Worm (Caenorhabditis elegans): ENCODE data around the gene nhr-90.

nhr-90 gene

DNA sequence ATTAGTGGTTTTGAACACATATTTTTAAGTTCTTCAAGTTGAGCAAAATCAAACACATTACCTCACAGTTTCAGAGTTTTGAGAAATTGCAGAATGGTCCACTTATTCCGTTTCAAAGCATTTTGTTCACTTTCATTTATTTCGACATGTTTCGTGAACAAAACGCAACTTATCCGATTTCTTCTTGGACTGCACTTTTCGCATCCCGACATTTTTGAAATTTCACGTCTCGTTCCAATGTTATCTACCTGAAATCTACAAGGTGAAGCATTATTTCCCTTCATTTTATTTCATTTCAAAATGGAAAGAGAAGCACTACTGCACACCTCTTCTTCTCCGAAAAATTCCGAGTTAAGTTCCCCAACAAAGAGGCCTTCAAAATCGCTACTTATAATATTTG is 20.1 kb upstream of the nhr-90 start, which contains the start of gene ZK488.6:
Gene ZK488.6, plus strand, starts transcription at position 301 of the 400 bp plus-strand sequence.
- no peak for TF ChIP-seq sem-2 (GFP tag; optimal IDR thresholded peaks at IDR 0.05)
- TF ChIP-seq nhr-12 (tag; optimal IDR thresholded peaks at IDR 0.05) = no peak
- TF ChIP-seq elt-3 (tag; optimal IDR thresholded peaks at IDR 0.05) = no peak
- no peak for TF ChIP-seq tbx-8 (GFP tag; optimal IDR thresholded peaks at IDR 0.05)
- TF ChIP-seq lsy-2 (tag; optimal IDR thresholded peaks at IDR 0.05) = no peak
- TF ChIP-seq flh-1 (GFP tag; optimal IDR thresholded peaks at IDR 0.05) = no peak
- no peak for TF ChIP-seq blmp-1 (tag; optimal IDR thresholded peaks at IDR 0.05)
- TF ChIP-seq zip-8 (tag; optimal IDR thresholded peaks at IDR 0.05) = no peak
- no peak for TF ChIP-seq ceh-43 (GFP tag; optimal IDR thresholded peaks at IDR 0.05)
- TF ChIP-seq M03D4.4 (tag; optimal IDR thresholded peaks at IDR 0.05) = no peak

ce11 chrV:592959-593358 is 17.4 kb upstream of the nhr-90 start, which contains the start of gene ZK488.5:
Gene ZK488.5, plus strand, starts transcription at chrV:593259.
- no peak for TF ChIP-seq flh-1 (GFP tag; optimal IDR thresholded peaks at IDR 0.05)
- no peak for TF ChIP-seq nhr-12 (tag; optimal IDR thresholded peaks at IDR 0.05)
- TF ChIP-seq lsy-2 (tag; optimal IDR thresholded peaks at IDR 0.05) = no peak
- TF ChIP-seq ceh-43 (GFP tag; optimal IDR thresholded peaks at IDR 0.05) = no peak
- TF ChIP-seq bed-3 (GFP tag; optimal IDR thresholded peaks at IDR 0.05) = no peak
- TF ChIP-seq lin-32 (GFP tag; optimal IDR thresholded peaks at IDR 0.05) = no peak
- TF ChIP-seq M03D4.4 (tag; optimal IDR thresholded peaks at IDR 0.05) = no peak
- no peak for TF ChIP-seq snpc-4 (tag; optimal IDR thresholded peaks at IDR 0.05)
- no peak for TF ChIP-seq lin-13 (tag; optimal IDR thresholded peaks at IDR 0.05)
- TF ChIP-seq blmp-1 (tag; optimal IDR thresholded peaks at IDR 0.05) = no peak
- TF ChIP-seq cnd-1 (tag; optimal IDR thresholded peaks at IDR 0.05) = no peak
- no peak for TF ChIP-seq mep-1 (tag; optimal IDR thresholded peaks at IDR 0.05)
- TF ChIP-seq mls-2 (tag; optimal IDR thresholded peaks at IDR 0.05) = no peak
- no peak for TF ChIP-seq drap-1 (GFP tag; optimal IDR thresholded peaks at IDR 0.05)
- TF ChIP-seq ces-1 (GFP tag; optimal IDR thresholded peaks at IDR 0.05) = no peak
- TF ChIP-seq ham-2 (GFP tag; optimal IDR thresholded peaks at IDR 0.05) = no peak
- TF ChIP-seq elt-1 (tag; optimal IDR thresholded peaks at IDR 0.05; ENCODE audit: borderline replicate concordance, insufficient read depth) = no peak
- no peak for TF ChIP-seq elt-3 (tag; optimal IDR thresholded peaks at IDR 0.05)

DNA sequence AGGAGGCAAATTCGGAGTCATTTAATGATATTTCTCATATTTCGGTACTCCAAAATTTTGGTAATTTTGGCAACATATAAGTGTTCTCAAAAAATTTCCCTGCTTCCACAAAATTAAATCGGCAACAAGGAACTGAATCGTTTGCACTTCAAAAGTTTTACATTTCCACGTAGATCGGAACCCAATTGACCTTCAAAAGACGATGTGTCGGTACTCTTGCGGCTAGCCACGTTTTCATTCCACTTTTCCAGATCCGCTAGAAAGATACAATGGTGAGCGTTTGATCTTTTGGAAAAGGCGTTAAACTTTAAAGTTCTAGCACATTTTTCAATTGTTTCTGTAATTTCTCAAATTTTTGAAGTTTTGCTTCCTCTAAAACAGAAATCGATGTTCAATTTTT is 13.4 kb upstream of the nhr-90 start:
- no peak for TF ChIP-seq nhr-237 (tag; optimal IDR thresholded peaks at IDR 0.05)
- no peak for TF ChIP-seq nhr-2 (tag; optimal IDR thresholded peaks at IDR 0.05)
- no peak for TF ChIP-seq ces-1 (GFP tag; optimal IDR thresholded peaks at IDR 0.05)
- TF ChIP-seq nhr-12 (tag; optimal IDR thresholded peaks at IDR 0.05) = no peak
- no peak for TF ChIP-seq ztf-11 (tag; optimal IDR thresholded peaks at IDR 0.05)
- TF ChIP-seq elt-1 (tag; optimal IDR thresholded peaks at IDR 0.05; ENCODE audit: borderline replicate concordance, insufficient read depth) = no peak
- TF ChIP-seq hlh-1 (tag; optimal IDR thresholded peaks at IDR 0.05) = no peak
- no peak for TF ChIP-seq mep-1 (tag; optimal IDR thresholded peaks at IDR 0.05)
- no peak for TF ChIP-seq flh-1 (GFP tag; optimal IDR thresholded peaks at IDR 0.05)
- no peak for TF ChIP-seq tbx-8 (GFP tag; optimal IDR thresholded peaks at IDR 0.05)
- no peak for TF ChIP-seq unc-62 (GFP tag; optimal IDR thresholded peaks at IDR 0.05)
- TF ChIP-seq ceh-83 (GFP tag; optimal IDR thresholded peaks at IDR 0.05) = no peak

DNA sequence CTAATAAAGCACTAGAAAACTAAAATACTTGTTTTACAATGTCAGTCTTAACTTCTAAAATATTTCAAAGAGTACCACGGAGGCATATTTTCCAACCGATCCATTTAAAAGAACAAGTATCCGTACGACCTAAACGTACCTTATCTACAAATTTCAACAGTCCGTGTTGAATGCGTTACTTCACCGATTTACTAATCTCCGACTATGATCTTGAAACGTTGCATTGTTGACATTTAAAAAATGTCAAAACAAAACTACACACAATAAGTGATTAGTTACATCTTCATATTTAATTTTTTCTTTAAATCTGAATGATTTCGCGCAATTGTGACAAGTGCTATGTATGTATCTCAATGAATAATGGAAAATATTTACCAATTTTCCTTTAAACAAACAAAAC is 12.5 kb upstream of the nhr-90 start:
- TF ChIP-seq lin-13 (tag; optimal IDR thresholded peaks at IDR 0.05) = no peak
- TF ChIP-seq zip-8 (tag; optimal IDR thresholded peaks at IDR 0.05) = no peak

DNA sequence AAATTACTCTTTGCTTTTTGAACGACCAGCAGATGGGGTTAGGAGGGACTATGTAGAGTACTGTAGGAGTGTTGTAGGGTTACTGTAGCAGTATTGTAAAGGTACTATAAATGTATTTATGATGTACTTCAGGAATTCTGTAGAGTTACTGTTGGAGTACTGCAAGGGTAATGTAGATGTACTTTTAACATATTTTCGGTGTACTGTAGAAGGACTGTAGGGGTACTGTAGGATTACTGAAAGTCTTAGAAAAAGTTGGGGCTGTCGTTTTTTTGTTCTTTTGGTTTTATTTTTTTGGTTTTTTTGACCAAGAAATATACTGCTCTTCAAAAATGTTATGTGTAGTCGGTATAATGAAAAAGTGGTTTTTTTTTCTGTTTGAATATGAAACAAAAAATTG is 11.7 kb upstream of the nhr-90 start:
- TF ChIP-seq tbx-8 (GFP tag; optimal IDR thresholded peaks at IDR 0.05) (no peak), mep-1 (tag; optimal IDR thresholded peaks at IDR 0.05) (no peak), mls-2 (tag; optimal IDR thresholded peaks at IDR 0.05) (no peak), elt-3 (tag; optimal IDR thresholded peaks at IDR 0.05) (no peak), nhr-2 (tag; optimal IDR thresholded peaks at IDR 0.05) (no peak), nhr-237 (tag; optimal IDR thresholded peaks at IDR 0.05) (no peak), blmp-1 (tag; optimal IDR thresholded peaks at IDR 0.05) (no peak), flh-1 (GFP tag; optimal IDR thresholded peaks at IDR 0.05) (no peak), M03D4.4 (tag; optimal IDR thresholded peaks at IDR 0.05) (no peak), drap-1 (GFP tag; optimal IDR thresholded peaks at IDR 0.05) (no peak)

DNA sequence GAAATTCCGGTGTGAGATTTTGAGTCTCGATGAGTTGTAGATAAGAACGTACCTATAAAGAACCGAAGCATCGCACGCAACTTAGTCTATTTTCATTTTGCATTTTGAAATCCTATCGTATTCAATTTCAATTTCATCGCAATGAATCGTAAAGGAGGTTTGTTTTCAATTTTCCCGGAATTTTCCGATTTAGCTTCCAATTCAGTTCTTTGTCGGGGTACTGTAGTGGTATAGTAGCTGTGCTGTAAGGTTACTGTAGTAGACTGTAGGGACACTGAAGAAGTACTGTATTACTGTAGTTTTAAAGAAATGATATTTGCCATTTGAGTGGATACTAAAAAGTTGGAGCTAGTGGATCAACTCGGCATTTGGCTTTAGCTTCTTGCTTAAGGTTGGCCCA is 10.5 kb upstream of the nhr-90 start:
- no peak for TF ChIP-seq nhr-12 (tag; optimal IDR thresholded peaks at IDR 0.05)
- TF ChIP-seq unc-120 (tag; optimal IDR thresholded peaks at IDR 0.05; ENCODE audit: poor library complexity, severe bottlenecking) = no peak
- TF ChIP-seq cnd-1 (tag; optimal IDR thresholded peaks at IDR 0.05) = no peak
- no peak for TF ChIP-seq snpc-4 (tag; optimal IDR thresholded peaks at IDR 0.05)

All from whole organism, mixed stage, embryonic.